Worm (Caenorhabditis elegans) whole organism, young adult: ENCODE measurements around the gene ten-1.

Source experiments
- B0336.3 ChIP-seq: fragments of 200-800 bp; sonication (Bioruptor generic); IDR thresholded peaks from 2 replicates; pipeline ENCODE4 v1.3.6; 2022; ENCODE audit warnings: missing genetic modification characterization, missing compliant biosample characterization
- D2030.7 ChIP-seq: fragments of 200-800 bp; sonication (Bioruptor generic); IDR thresholded peaks from 2 replicates; pipeline ENCODE4 v1.3.6; 2022; ENCODE audit warnings: missing genetic modification reagents, missing genetic modification characterization, missing compliant biosample characterization
- F33H1.4 ChIP-seq: fragments of 200-800 bp; sonication (Bioruptor generic); IDR thresholded peaks from 2 replicates; pipeline ENCODE4 v1.3.6; 2022; ENCODE audit warnings: missing genetic modification reagents, missing genetic modification characterization, missing compliant biosample characterization
- F52B5.7 ChIP-seq: sonication (generic microtip); optimal IDR thresholded peaks from 2 replicates; lab custom pipeline; 2016; ENCODE audit warnings: mild to moderate bottlenecking, missing genetic modification characterization, missing compliant biosample characterization
- F55B11.4 ChIP-seq: sonication (generic microtip); optimal IDR thresholded peaks from 2 replicates; lab custom pipeline; 2016; ENCODE audit warnings: missing compliant biosample characterization, missing genetic modification characterization, borderline replicate concordance; ENCODE audit not compliant: insufficient read depth
- F57C9.4 ChIP-seq: sonication (generic microtip); optimal IDR thresholded peaks from 2 replicates; lab custom pipeline; 2017; ENCODE audit warnings: mild to moderate bottlenecking, missing genetic modification characterization, missing compliant biosample characterization
- K11D2.4 ChIP-seq: fragments of 200-800 bp; sonication (Bioruptor generic); IDR thresholded peaks from 2 replicates; pipeline ENCODE4 v1.3.6; 2022; ENCODE audit warnings: missing genetic modification reagents, missing genetic modification characterization, missing compliant biosample characterization
- Y56A3A.18 ChIP-seq: fragments of 200-800 bp; sonication (Bioruptor generic); IDR thresholded peaks from 2 replicates; pipeline ENCODE4 v1.3.6; 2022; ENCODE audit warnings: missing genetic modification reagents, missing genetic modification characterization, missing compliant biosample characterization
- Y95B8A.8 ChIP-seq: fragments of 200-800 bp; sonication (Bioruptor generic); IDR thresholded peaks from 2 replicates; pipeline ENCODE4 v1.3.6; 2022; ENCODE audit warnings: missing genetic modification reagents, missing genetic modification characterization, missing compliant biosample characterization
- akir-1 ChIP-seq: fragments of 200-800 bp; sonication (Bioruptor generic); optimal IDR thresholded peaks from 2 replicates; lab custom pipeline; 2018; ENCODE audit warnings: mild to moderate bottlenecking, missing genetic modification characterization, moderate library complexity, missing compliant biosample characterization
- atf-7 ChIP-seq: sonication (generic microtip); optimal IDR thresholded peaks from 2 replicates; lab custom pipeline; 2017; ENCODE audit warnings: mild to moderate bottlenecking, missing genetic modification characterization, missing compliant biosample characterization
- attf-5 ChIP-seq: fragments of 200-800 bp; sonication (Bioruptor generic); optimal IDR thresholded peaks from 2 replicates; lab custom pipeline; 2018; ENCODE audit warnings: mild to moderate bottlenecking, missing genetic modification characterization, missing compliant biosample characterization
- bed-2 ChIP-seq: fragments of 200-800 bp; sonication (Bioruptor generic); IDR thresholded peaks from 2 replicates; pipeline ENCODE4 v1.3.6; 2022; ENCODE audit warnings: missing genetic modification reagents, missing genetic modification characterization, missing compliant biosample characterization
- cebp-1 ChIP-seq, 2 experiments: fragments of 200-800 bp in 1 of 2; sonication (Bioruptor generic) in 1 of 2; sonication (generic microtip) in 1 of 2; IDR thresholded peaks in 1 of 2; optimal IDR thresholded peaks in 1 of 2; 2 replicates each; pipeline versions ENCODE4 v1.3.6 to Lab custom; 2017 to 2022; ENCODE audit warnings: missing compliant biosample characterization in 2 of 2, missing genetic modification characterization in 2 of 2, mild to moderate bottlenecking in 1 of 2, missing genetic modification reagents in 1 of 2, moderate library complexity in 1 of 2
- ceh-100 ChIP-seq: fragments of 200-800 bp; sonication (Bioruptor generic); IDR thresholded peaks from 2 replicates; pipeline ENCODE4 v1.3.6; 2022; ENCODE audit warnings: missing genetic modification reagents, missing genetic modification characterization, missing compliant biosample characterization
- ceh-79 ChIP-seq: sonication (generic microtip); optimal IDR thresholded peaks from 2 replicates; lab custom pipeline; 2017; ENCODE audit warnings: mild to moderate bottlenecking, missing genetic modification characterization, missing compliant biosample characterization
- chd-7 ChIP-seq: sonication (generic microtip); optimal IDR thresholded peaks from 2 replicates; lab custom pipeline; 2016; ENCODE audit warnings: mild to moderate bottlenecking, missing genetic modification characterization, moderate library complexity, missing compliant biosample characterization
- dox-1 ChIP-seq: fragments of 200-800 bp; sonication (Bioruptor generic); IDR thresholded peaks from 2 replicates; pipeline ENCODE4 v1.3.6; 2022; ENCODE audit warnings: missing genetic modification reagents, missing genetic modification characterization, missing compliant biosample characterization
- dpff-1 ChIP-seq: sonication (generic microtip); optimal IDR thresholded peaks from 2 replicates; lab custom pipeline; 2017; ENCODE audit warnings: mild to moderate bottlenecking, missing genetic modification characterization, missing compliant biosample characterization
- egl-44 ChIP-seq: fragments of 200-800 bp; sonication (Bioruptor generic); IDR thresholded peaks from 2 replicates; pipeline ENCODE4 v1.3.6; 2022; ENCODE audit warnings: missing genetic modification reagents, missing genetic modification characterization, missing compliant biosample characterization
- fkh-3 ChIP-seq: sonication (generic microtip); optimal IDR thresholded peaks from 2 replicates; lab custom pipeline; 2016; ENCODE audit warnings: mild to moderate bottlenecking, missing genetic modification characterization, missing compliant biosample characterization
- him-1 ChIP-seq: sonication (generic microtip); optimal IDR thresholded peaks from 2 replicates; lab custom pipeline; 2016; ENCODE audit warnings: missing genotype, missing genetic modification reagents, missing genetic modification characterization, missing compliant biosample characterization
- hmg-1.2 ChIP-seq: fragments of 200-800 bp; sonication (Bioruptor generic); IDR thresholded peaks from 2 replicates; pipeline ENCODE4 v1.3.6; 2022; ENCODE audit warnings: missing genetic modification reagents, missing genetic modification characterization, missing compliant biosample characterization
- hsf-1 ChIP-seq: fragments of 200-800 bp; sonication (Bioruptor generic); IDR thresholded peaks from 2 replicates; pipeline ENCODE4 v1.3.6; 2022; ENCODE audit warnings: missing genetic modification reagents, missing genetic modification characterization, missing compliant biosample characterization
- let-526 ChIP-seq: fragments of 200-800 bp; sonication (Bioruptor generic); IDR thresholded peaks from 2 replicates; pipeline ENCODE4 v1.3.6; 2022; ENCODE audit warnings: missing genetic modification reagents, missing genetic modification characterization, missing compliant biosample characterization
- lin-40 ChIP-seq: sonication (generic microtip); optimal IDR thresholded peaks from 2 replicates; lab custom pipeline; 2016; ENCODE audit warnings: missing genetic modification characterization, mild to moderate bottlenecking, missing compliant biosample characterization, missing genotype, missing genetic modification reagents
- lir-1 ChIP-seq: fragments of 200-800 bp; sonication (Bioruptor generic); conservative IDR thresholded peaks from 2 replicates; pipeline ENCODE4 v1.3.6; 2022; ENCODE audit warnings: missing genetic modification reagents, missing genetic modification characterization, missing compliant biosample characterization
- madf-10 ChIP-seq: sonication (generic microtip); optimal IDR thresholded peaks from 2 replicates; lab custom pipeline; 2016; ENCODE audit warnings: mild to moderate bottlenecking, missing genetic modification characterization, missing compliant biosample characterization
- nfya-1 ChIP-seq: sonication (generic microtip); optimal IDR thresholded peaks from 2 replicates; lab custom pipeline; 2017; ENCODE audit warnings: antibody characterized with exemption, missing compliant biosample characterization, missing genetic modification characterization, borderline replicate concordance; ENCODE audit not compliant: insufficient read depth
- nhr-27 ChIP-seq: fragments of 200-800 bp; sonication (Bioruptor generic); optimal IDR thresholded peaks from 2 replicates; lab custom pipeline; 2018; ENCODE audit warnings: mild to moderate bottlenecking, missing genetic modification characterization, moderate library complexity, missing compliant biosample characterization
- nhr-80 ChIP-seq: sonication (generic microtip); optimal IDR thresholded peaks from 2 replicates; lab custom pipeline; 2016; ENCODE audit warnings: missing genetic modification characterization, missing compliant biosample characterization
- pbrm-1 ChIP-seq: fragments of 200-800 bp; sonication (Bioruptor generic); IDR thresholded peaks from 2 replicates; pipeline ENCODE4 v1.3.6; 2022; ENCODE audit warnings: missing genetic modification reagents, missing genetic modification characterization, missing compliant biosample characterization
- pha-4 ChIP-seq: fragments of 150-350 bp; sonication (generic microtip); optimal IDR thresholded peaks from 2 replicates; lab custom pipeline; 2014; ENCODE audit warnings: missing biosample characterization, missing genetic modification reagents, missing genetic modification characterization
- rcor-1 ChIP-seq: fragments of 200-800 bp; sonication (Bioruptor generic); IDR thresholded peaks from 2 replicates; pipeline ENCODE4 v1.3.6; 2022; ENCODE audit warnings: missing genetic modification reagents, missing genetic modification characterization, missing compliant biosample characterization
- ztf-22 ChIP-seq: fragments of 200-800 bp; sonication (Bioruptor generic); optimal IDR thresholded peaks from 2 replicates; lab custom pipeline; 2018; ENCODE audit warnings: mild to moderate bottlenecking, missing genetic modification characterization, moderate library complexity, missing compliant biosample characterization
- ztf-25 ChIP-seq: fragments of 200-800 bp; sonication (Bioruptor generic); IDR thresholded peaks from 2 replicates; pipeline ENCODE4 v1.3.6; 2022; ENCODE audit warnings: missing genetic modification reagents, missing genetic modification characterization, missing compliant biosample characterization

The ten-1 gene

ce11 chrIII:6850255-6850654 lies 29.5 kb downstream of the ten-1 start, which contains the start of gene srv-1 (continued):
- TF ChIP-seq lir-1 (0 out of 2 replicates have a peak, but pooled peaks have one; percentile 9), him-1 (tag; lab: Kevin White, UChicago) (no peak), atf-7 (tag; lab: Kevin White, UChicago) (peak; percentile 86), F52B5.7 (tag; lab: Kevin White, UChicago) (no peak), madf-10 (tag; lab: Kevin White, UChicago) (peak; percentile 25), hsf-1 (GFP tag; lab: Robert Waterston, UW) (no peak), ztf-22 (GFP tag; lab: Kevin White, UChicago) (peak; percentile 70), nhr-80 (tag; lab: Kevin White, UChicago) (peak; percentile 98), ztf-25 (GFP tag; lab: Robert Waterston, UW) (no peak), rcor-1 (no peak), B0336.3 (GFP tag; lab: Robert Waterston, UW) (peak; percentile 57; the same call in 1 of the 2 replicates), dox-1 (GFP tag; lab: Robert Waterston, UW) (peak; percentile 27; the same call in 1 of the 2 replicates), ceh-100 (no peak)

DNA sequence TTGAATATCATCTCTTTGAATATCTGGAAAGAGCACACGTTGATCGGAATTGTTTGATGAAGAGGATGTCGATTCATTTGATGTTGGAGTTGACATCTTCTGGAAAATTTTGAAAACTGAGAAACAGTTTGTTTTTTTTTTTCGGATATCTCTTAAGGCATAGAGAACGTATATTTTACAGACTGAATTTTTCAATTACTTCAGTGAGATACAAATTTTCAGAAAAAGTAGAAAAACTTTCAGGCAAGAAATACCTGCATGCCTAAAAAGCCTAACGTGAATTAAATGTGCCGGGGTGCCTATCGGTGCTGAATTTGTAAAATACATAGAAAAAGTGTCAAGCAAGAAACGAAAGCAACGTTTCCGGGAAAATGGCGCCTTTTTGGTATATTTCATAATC lies 36.0 kb downstream of the ten-1 start, which contains the start of gene zak-1:
Gene zak-1, minus strand, starts transcription at position 101 of the 400 bp plus-strand sequence.
- no peak for TF ChIP-seq ceh-100
- TF ChIP-seq him-1 (tag; lab: Kevin White, UChicago): no peak
- TF ChIP-seq akir-1 (GFP tag; lab: Kevin White, UChicago): no peak
- no peak for TF ChIP-seq K11D2.4 (GFP tag; lab: Robert Waterston, UW)
- no peak for TF ChIP-seq hmg-1.2 (GFP tag; lab: Robert Waterston, UW)
- no peak for TF ChIP-seq F33H1.4 (GFP tag; lab: Robert Waterston, UW)
- TF ChIP-seq atf-7 (tag; lab: Kevin White, UChicago): no peak
- no peak for TF ChIP-seq dpff-1 (tag; lab: Kevin White, UChicago)
- TF ChIP-seq chd-7 (tag; lab: Kevin White, UChicago): no peak
- TF ChIP-seq bed-2 (GFP tag; lab: Robert Waterston, UW): no peak
- no peak for TF ChIP-seq Y95B8A.8
- no peak for TF ChIP-seq let-526
- no peak for TF ChIP-seq ztf-22 (GFP tag; lab: Kevin White, UChicago)
- no peak for TF ChIP-seq pbrm-1 (GFP tag; lab: Robert Waterston, UW)
- TF ChIP-seq fkh-3 (tag; lab: Kevin White, UChicago): no peak
- no peak for TF ChIP-seq D2030.7
- no peak for TF ChIP-seq nfya-1 (tag; lab: Kevin White, UChicago)
- TF ChIP-seq F52B5.7 (tag; lab: Kevin White, UChicago): no peak
- TF ChIP-seq rcor-1: no peak

- TF ChIP-seq attf-5 (GFP tag; lab: Kevin White, UChicago) (peak; percentile 64), egl-44 (GFP tag; lab: Robert Waterston, UW) (no peak), atf-7 (tag; lab: Kevin White, UChicago) (peak; percentile 21), Y56A3A.18 (GFP tag; lab: Robert Waterston, UW) (no peak), lin-40 (tag; lab: Kevin White, UChicago) (peak; percentile 25), ceh-79 (tag; lab: Kevin White, UChicago) (no peak), nhr-80 (tag; lab: Kevin White, UChicago) (peak; percentile 94), cebp-1 (GFP tag; IDR thresholded peaks at IDR 0.05; lab: Robert Waterston, UW) (peak; percentile 53; the same call in 1 of the 2 replicates), cebp-1 (tag; optimal IDR thresholded peaks at IDR 0.05; lab: Kevin White, UChicago) (peak; percentile 80), F57C9.4 (tag; lab: Kevin White, UChicago) (no peak), nhr-27 (tag; lab: Kevin White, UChicago) (no peak), F55B11.4 (tag; lab: Kevin White, UChicago) (no peak), pha-4 (tag; lab: Kevin White, UChicago) (peak; percentile 86), hmg-1.2 (GFP tag; lab: Robert Waterston, UW) (peak; percentile 14; the same call in 1 of the 2 replicates)
Observed at ce11 chrIII:6857390-6857848, 36.7 kb downstream of the ten-1 start.
